Fruit fly (Drosophila melanogaster) whole organism, embryonic: ENCODE results near the gene CG11999.

ENCODE experiments used
- Ada2b ChIP-seq: fragments of 200-800 bp; sonication (Bioruptor generic); IDR thresholded peaks from 2 replicates; pipeline ENCODE4 v1.3.6; 2022; ENCODE audit warnings: missing biosample characterization, missing genetic modification characterization
- Aef1 ChIP-seq: fragments of 200-800 bp; sonication (Bioruptor generic); IDR thresholded peaks from 3 replicates; pipeline ENCODE4 v1.3.6; 2022; ENCODE audit warnings: missing biosample characterization, missing genetic modification characterization
- CG11085 ChIP-seq: fragments of 200-800 bp; sonication (Bioruptor generic); IDR thresholded peaks from 2 replicates; pipeline ENCODE4 v1.3.6; 2022; ENCODE audit warnings: missing biosample characterization, missing genetic modification characterization
- CG11456 ChIP-seq: fragments of 200-800 bp; sonication (Bioruptor generic); IDR thresholded peaks from 3 replicates; pipeline ENCODE4 v1.3.6; 2022; ENCODE audit warnings: missing biosample characterization, missing genetic modification characterization
- CG11560 ChIP-seq: fragments of 200-800 bp; sonication (Bioruptor generic); IDR thresholded peaks from 3 replicates; pipeline ENCODE4 v1.3.6; 2022; ENCODE audit warnings: missing biosample characterization, missing genetic modification characterization
- CG12155 ChIP-seq: fragments of 200-800 bp; sonication (Bioruptor generic); optimal IDR thresholded peaks from 3 replicates; lab custom pipeline; 2016; ENCODE audit warnings: missing biosample characterization, missing genetic modification characterization
- CG13624 ChIP-seq: fragments of 200-800 bp; sonication (Bioruptor generic); optimal IDR thresholded peaks from 2 replicates; lab custom pipeline; 2016; ENCODE audit warnings: missing biosample characterization, missing genetic modification characterization
- CG1603 ChIP-seq: fragments of 200-800 bp; sonication (Bioruptor generic); optimal IDR thresholded peaks from 2 replicates; lab custom pipeline; 2019; ENCODE audit warnings: missing biosample characterization, mild to moderate bottlenecking, missing genetic modification characterization, moderate library complexity
- CG17328 ChIP-seq: fragments of 200-800 bp; sonication (Bioruptor generic); IDR thresholded peaks from 2 replicates; pipeline ENCODE4 v1.3.6; 2022; ENCODE audit warnings: missing biosample characterization, missing genetic modification characterization
- CG17385 ChIP-seq: fragments of 200-800 bp; sonication (Bioruptor generic); optimal IDR thresholded peaks from 3 replicates; lab custom pipeline; 2018; ENCODE audit warnings: missing biosample characterization, mild to moderate bottlenecking, missing genetic modification characterization
- CG1792 ChIP-seq: fragments of 200-800 bp; sonication (Bioruptor generic); optimal IDR thresholded peaks from 2 replicates; lab custom pipeline; 2016; ENCODE audit warnings: missing biosample characterization, missing genetic modification characterization
- CG2120 ChIP-seq: fragments of 200-800 bp; sonication (Bioruptor generic); optimal IDR thresholded peaks from 3 replicates; lab custom pipeline; 2016; ENCODE audit warnings: missing biosample characterization, missing genetic modification characterization
- CG2678 ChIP-seq: fragments of 200-800 bp; sonication (Bioruptor generic); optimal IDR thresholded peaks from 3 replicates; lab custom pipeline; 2019; ENCODE audit warnings: missing biosample characterization, mild to moderate bottlenecking, missing genetic modification characterization, moderate library complexity
- CG2889 ChIP-seq: fragments of 200-800 bp; sonication (Bioruptor generic); IDR thresholded peaks from 3 replicates; pipeline ENCODE4 v1.3.6; 2022; ENCODE audit warnings: missing biosample characterization, missing genetic modification characterization
- CG34422 ChIP-seq: fragments of 200-800 bp; sonication (Bioruptor generic); IDR thresholded peaks from 3 replicates; pipeline ENCODE4 v1.3.6; 2022; ENCODE audit warnings: missing biosample characterization, missing genetic modification characterization
- CG6683 ChIP-seq: fragments of 200-800 bp; sonication (Bioruptor generic); optimal IDR thresholded peaks from 2 replicates; lab custom pipeline; 2017; ENCODE audit warnings: missing biosample characterization, mild to moderate bottlenecking, missing genetic modification characterization, missing genetic modification reagents
- CG9437 ChIP-seq: fragments of 200-800 bp; sonication (Bioruptor generic); optimal IDR thresholded peaks from 2 replicates; lab custom pipeline; 2018; ENCODE audit warnings: missing biosample characterization, mild to moderate bottlenecking, missing genetic modification characterization
- CHES-1-like ChIP-seq: fragments of 200-800 bp; sonication (Bioruptor generic); optimal IDR thresholded peaks from 2 replicates; lab custom pipeline; 2016; ENCODE audit warnings: missing biosample characterization, missing genetic modification characterization
- Deaf1 ChIP-seq: fragments of 200-800 bp; optimal IDR thresholded peaks from 3 replicates; lab custom pipeline; 2019; ENCODE audit warnings: missing biosample characterization, mild to moderate bottlenecking, missing genetic modification characterization, moderate library complexity
- Dip3 ChIP-seq: fragments of 200-800 bp; sonication (Bioruptor generic); optimal IDR thresholded peaks from 3 replicates; lab custom pipeline; 2016; ENCODE audit warnings: missing biosample characterization, missing genetic modification characterization
- Ets65A ChIP-seq: fragments of 200-800 bp; sonication (Bioruptor generic); peaks from one replicate; lab custom pipeline; 2016; ENCODE audit warnings: missing biosample characterization, missing genetic modification characterization
- Ets97D ChIP-seq: fragments of 200-800 bp; sonication (Bioruptor generic); optimal IDR thresholded peaks from 3 replicates; lab custom pipeline; 2016; ENCODE audit warnings: missing biosample characterization, missing genetic modification characterization
- Hand ChIP-seq: fragments of 200-800 bp; sonication (Bioruptor generic); optimal IDR thresholded peaks from 2 replicates; lab custom pipeline; 2017; ENCODE audit warnings: mild to moderate bottlenecking, missing biosample characterization, missing genetic modification reagents, missing genetic modification characterization
- Hey ChIP-seq: fragments of 200-800 bp; sonication (Bioruptor generic); optimal IDR thresholded peaks from 3 replicates; lab custom pipeline; 2018; ENCODE audit warnings: missing biosample characterization, mild to moderate bottlenecking, missing genetic modification characterization
- HmgD ChIP-seq: fragments of 200-800 bp; sonication (Bioruptor generic); optimal IDR thresholded peaks from 3 replicates; lab custom pipeline; 2016; ENCODE audit warnings: missing biosample characterization, missing genetic modification characterization
- MBD-R2 ChIP-seq: fragments of 200-800 bp; sonication (Bioruptor generic); IDR thresholded peaks from 2 replicates; pipeline ENCODE4 v1.3.6; 2022; ENCODE audit warnings: missing biosample characterization, missing genetic modification characterization
- Meics ChIP-seq: fragments of 200-800 bp; sonication (Bioruptor generic); optimal IDR thresholded peaks from 2 replicates; lab custom pipeline; 2017; ENCODE audit warnings: missing biosample characterization, mild to moderate bottlenecking, missing genetic modification characterization
- NFAT ChIP-seq: fragments of 200-800 bp; sonication (Bioruptor generic); IDR thresholded peaks from 2 replicates; pipeline ENCODE4 v1.3.6; 2022; ENCODE audit warnings: missing biosample characterization, missing genetic modification characterization
- Neu2 ChIP-seq: fragments of 200-800 bp; sonication (Bioruptor generic); optimal IDR thresholded peaks from 3 replicates; lab custom pipeline; 2016; ENCODE audit warnings: missing biosample characterization, missing genetic modification characterization, borderline replicate concordance
- Optix ChIP-seq: fragments of 200-800 bp; sonication (Bioruptor generic); IDR thresholded peaks from 3 replicates; pipeline ENCODE4 v1.3.6; 2022; ENCODE audit warnings: missing biosample characterization, missing genetic modification characterization
- Sox102F ChIP-seq: fragments of 200-800 bp; sonication (Bioruptor generic); optimal IDR thresholded peaks from 2 replicates; lab custom pipeline; 2018; ENCODE audit warnings: missing biosample characterization, mild to moderate bottlenecking, missing genetic modification characterization, moderate library complexity
- Sry-δ ChIP-seq: fragments of 200-800 bp; sonication (Bioruptor generic); optimal IDR thresholded peaks from 2 replicates; lab custom pipeline; 2016; ENCODE audit warnings: missing biosample characterization, missing genetic modification characterization
- crp ChIP-seq, 2 experiments: fragments of 200-800 bp; sonication (Bioruptor generic); optimal IDR thresholded peaks; 2 replicates in 1 of 2; 3 replicates in 1 of 2; lab custom pipeline; 2017; ENCODE audit warnings: missing biosample characterization in 2 of 2, missing genetic modification characterization in 2 of 2, mild to moderate bottlenecking in 1 of 2, moderate library complexity in 1 of 2
- danr ChIP-seq: fragments of 200-800 bp; sonication (Bioruptor generic); IDR thresholded peaks from 2 replicates; pipeline ENCODE4 v1.3.6; 2022; ENCODE audit warnings: missing biosample characterization, missing genetic modification characterization
- dati ChIP-seq: fragments of 200-800 bp; sonication (Bioruptor generic); IDR thresholded peaks from 2 replicates; pipeline ENCODE4 v1.3.6; 2022; ENCODE audit warnings: missing biosample characterization, missing genetic modification characterization
- ewg ChIP-seq: fragments of 200-800 bp; sonication (Bioruptor generic); optimal IDR thresholded peaks from 3 replicates; lab custom pipeline; 2017; ENCODE audit warnings: mild to moderate bottlenecking, missing biosample characterization, missing genetic modification reagents, missing genetic modification characterization
- ftz-f1 ChIP-seq: fragments of 200-800 bp; sonication (Bioruptor generic); optimal IDR thresholded peaks from 2 replicates; lab custom pipeline; 2016; ENCODE audit warnings: missing biosample characterization, missing genetic modification characterization
- hb ChIP-seq: fragments of 200-800 bp; sonication (Bioruptor generic); IDR thresholded peaks from 3 replicates; pipeline ENCODE4 v1.3.6; 2022; ENCODE audit warnings: missing biosample characterization, missing genetic modification characterization; ENCODE audit not compliant: partially characterized antibody
- jing ChIP-seq: fragments of 200-800 bp; sonication (Bioruptor generic); optimal IDR thresholded peaks from 2 replicates; lab custom pipeline; 2018; ENCODE audit warnings: missing biosample characterization, mild to moderate bottlenecking, missing genetic modification characterization
- knrl ChIP-seq: fragments of 200-800 bp; sonication (Bioruptor generic); IDR thresholded peaks from 3 replicates; pipeline ENCODE4 v1.3.6; 2022; ENCODE audit warnings: missing biosample characterization, missing genetic modification characterization; ENCODE audit not compliant: partially characterized antibody
- nmo ChIP-seq: fragments of 200-800 bp; sonication (Bioruptor generic); optimal IDR thresholded peaks from 2 replicates; lab custom pipeline; 2018; ENCODE audit warnings: missing biosample characterization, mild to moderate bottlenecking, missing genetic modification characterization, moderate library complexity
- onecut ChIP-seq: fragments of 200-800 bp; sonication (Bioruptor generic); IDR thresholded peaks from 2 replicates; pipeline ENCODE4 v1.3.6; 2022; ENCODE audit warnings: missing biosample characterization, missing genetic modification characterization
- otp ChIP-seq: fragments of 200-800 bp; sonication (Bioruptor generic); IDR thresholded peaks from 3 replicates; pipeline ENCODE4, ENCODE4 v1.3.6; 2022; ENCODE audit warnings: missing biosample characterization, missing genetic modification characterization
- row ChIP-seq: fragments of 200-800 bp; sonication (Bioruptor generic); IDR thresholded peaks from 3 replicates; pipeline ENCODE4 v1.3.6; 2022; ENCODE audit warnings: missing biosample characterization, missing genetic modification characterization
- slp2 ChIP-seq: fragments of 200-800 bp; sonication (Bioruptor generic); optimal IDR thresholded peaks from 2 replicates; lab custom pipeline; 2016; ENCODE audit warnings: missing biosample characterization, missing genetic modification characterization
- sr ChIP-seq: fragments of 200-800 bp; sonication (Bioruptor generic); IDR thresholded peaks from 3 replicates; pipeline ENCODE4 v1.3.6; 2022; ENCODE audit warnings: missing biosample characterization, missing genetic modification characterization
- stc ChIP-seq: fragments of 200-800 bp; sonication (Bioruptor generic); IDR thresholded peaks from 2 replicates; pipeline ENCODE4 v1.3.6; 2022; ENCODE audit warnings: missing biosample characterization, missing genetic modification characterization
- tap ChIP-seq: fragments of 200-800 bp; optimal IDR thresholded peaks from 3 replicates; lab custom pipeline; 2019; ENCODE audit warnings: missing biosample characterization, mild to moderate bottlenecking, missing genetic modification characterization, moderate library complexity
- zen ChIP-seq: fragments of 200-800 bp; sonication (Bioruptor generic); optimal IDR thresholded peaks from 3 replicates; lab custom pipeline; 2018; ENCODE audit warnings: missing biosample characterization, mild to moderate bottlenecking, missing genetic modification characterization, moderate library complexity

Gene CG11999

DNA sequence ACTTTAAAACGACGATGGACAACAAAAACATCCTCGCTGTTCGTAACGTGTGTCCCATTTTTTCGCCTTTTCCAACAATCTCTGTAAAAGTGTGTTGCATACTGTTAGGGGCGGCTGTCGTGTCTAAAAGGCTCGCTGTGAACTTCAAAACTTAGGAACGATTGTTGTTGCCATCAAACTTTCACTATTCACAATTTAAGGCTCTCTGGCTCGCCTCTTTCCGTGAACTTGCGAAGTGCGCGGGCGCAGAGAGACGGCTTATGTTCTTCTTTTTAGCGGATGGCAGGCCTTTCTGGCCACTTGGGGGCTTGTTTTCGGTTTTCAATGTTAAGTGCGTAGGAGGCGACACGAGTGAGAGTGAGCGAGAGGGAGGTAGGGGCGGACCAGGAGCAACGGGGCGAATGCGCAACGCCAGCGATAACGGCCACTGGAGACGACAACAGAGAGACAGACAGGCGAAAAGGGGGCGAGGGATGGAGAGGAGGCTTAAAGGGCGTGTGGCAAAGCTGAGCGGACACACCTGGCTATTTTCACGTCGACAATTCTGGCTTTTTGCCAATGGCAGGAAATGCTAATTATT lies 4.1 kb downstream of the CG11999 start, which contains the start of gene mtd (continued):
- TF ChIP-seq knrl (no peak), sr (GFP tag; lab: Robert Waterston, UW) (peak; percentile 47; the same call in 1 of the 3 replicates), Deaf1 (tag; lab: Kevin White, UChicago) (peak; percentile 80), Ets65A (GFP tag; lab: Kevin White, UChicago) (peak; percentile 94), zen (tag; lab: Kevin White, UChicago) (no peak), CHES-1-like (GFP tag; lab: Kevin White, UChicago) (no peak), Hand (no peak)
- TF ChIP-seq, all 482 proteins: peak for 16

DNA sequence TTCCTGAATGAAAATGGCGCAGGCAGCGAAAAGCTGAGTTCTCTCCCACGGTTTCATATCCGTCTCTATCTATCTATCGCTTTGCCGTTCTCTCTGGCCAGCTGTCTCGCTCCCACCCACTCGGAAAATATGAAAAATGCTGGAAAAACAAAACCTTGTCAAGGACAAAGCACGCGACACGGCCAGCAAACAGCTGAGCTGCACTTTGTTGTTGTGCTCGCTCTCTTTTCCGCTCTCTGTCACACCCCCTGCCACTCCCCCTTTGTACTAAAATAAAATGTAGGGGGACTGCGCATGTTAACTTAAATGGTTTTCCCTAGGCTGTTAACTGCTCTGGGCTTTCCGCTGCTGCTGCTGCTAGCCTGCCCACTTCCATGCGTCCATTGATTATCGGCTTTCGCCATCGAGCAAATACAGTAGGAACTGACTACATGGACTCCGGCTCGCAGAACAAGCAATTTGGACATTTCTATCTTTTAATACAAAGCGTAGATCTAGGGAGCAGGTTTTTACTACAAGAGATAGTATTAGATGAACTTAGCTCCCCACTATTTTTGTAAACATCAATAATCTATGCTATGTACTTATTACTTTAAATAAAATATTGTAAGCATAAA lies 7.7 kb downstream of the CG11999 start:
- TF ChIP-seq CG2889 (no peak), tap (tag; lab: Kevin White, UChicago) (no peak), hb (GFP tag; lab: Robert Waterston, UW) (no peak), CG17385 (GFP tag; lab: Kevin White, UChicago) (no peak), CHES-1-like (GFP tag; lab: Kevin White, UChicago) (no peak), Ada2b (GFP tag; lab: Robert Waterston, UW) (no peak), dati (GFP tag; lab: Robert Waterston, UW) (no peak), Optix (GFP tag; lab: Robert Waterston, UW) (no peak), CG1603 (tag; lab: Kevin White, UChicago) (no peak), onecut (peak; percentile 93), row (GFP tag; lab: Robert Waterston, UW) (0 out of 3 replicates have a peak, but pooled peaks have one; percentile 17), Meics (GFP tag; lab: Kevin White, UChicago) (no peak), otp (GFP tag; lab: Robert Waterston, UW) (no peak), Hey (tag; lab: Kevin White, UChicago) (no peak), CG1792 (no peak), ewg (GFP tag; lab: Kevin White, UChicago) (peak; percentile 60), danr (no peak), stc (GFP tag; lab: Robert Waterston, UW) (no peak), crp (GFP tag; optimal IDR thresholded peaks at IDR 0.05; lab: Kevin White, UChicago) (peak in 1 of 2 experiments; percentile 33), CG11085 (GFP tag; lab: Robert Waterston, UW) (no peak), Dip3 (GFP tag; lab: Kevin White, UChicago) (no peak), CG17328 (GFP tag; lab: Robert Waterston, UW) (no peak), CG9437 (no peak), Sry-δ (GFP tag; lab: Kevin White, UChicago) (no peak), HmgD (GFP tag; lab: Kevin White, UChicago) (no peak), jing (GFP tag; lab: Kevin White, UChicago) (no peak), nmo (GFP tag; lab: Kevin White, UChicago) (no peak), MBD-R2 (peak; percentile 12; the same call in 1 of the 2 replicates), NFAT (GFP tag; lab: Robert Waterston, UW) (no peak), ftz-f1 (GFP tag; lab: Kevin White, UChicago) (peak; percentile 62), CG11560 (tag; lab: Robert Waterston, UW) (no peak), CG2120 (no peak), CG34422 (GFP tag; lab: Robert Waterston, UW) (no peak), Ets97D (GFP tag; lab: Kevin White, UChicago) (no peak), CG11456 (GFP tag; lab: Robert Waterston, UW) (no peak), CG6683 (GFP tag; lab: Kevin White, UChicago) (no peak), Aef1 (GFP tag; lab: Robert Waterston, UW) (no peak), slp2 (GFP tag; lab: Kevin White, UChicago) (no peak), CG2678 (tag; lab: Kevin White, UChicago) (no peak), Sox102F (GFP tag; lab: Kevin White, UChicago) (no peak), CG12155 (GFP tag; lab: Kevin White, UChicago) (no peak), CG13624 (GFP tag; lab: Kevin White, UChicago) (no peak), Neu2 (GFP tag; lab: Kevin White, UChicago) (no peak)
